Worm (Caenorhabditis elegans) whole organism, L3 larva: ENCODE measurements around the gene ssp-10.
A peak's percentile ranks its signal among the peaks of the same experiment; 100 is the strongest.

Experiments used
- R02D3.7 ChIP-seq: fragments of 150-350 bp; optimal IDR thresholded peaks from 2 replicates; lab custom pipeline; 2014; ENCODE audit warnings: missing biosample characterization, missing genetic modification characterization
- ceh-82 ChIP-seq: fragments of 150-350 bp; optimal IDR thresholded peaks from 2 replicates; lab custom pipeline; 2014; ENCODE audit warnings: missing biosample characterization, missing genetic modification characterization
- elt-2 ChIP-seq: sonication (generic microtip); optimal IDR thresholded peaks from 2 replicates; lab custom pipeline; 2016; ENCODE audit warnings: missing genetic modification reagents, mild to moderate bottlenecking, missing genetic modification characterization, missing compliant biosample characterization
- lin-15B ChIP-seq: fragments of 150-350 bp; optimal IDR thresholded peaks from 2 replicates; lab custom pipeline; 2014; ENCODE audit warnings: missing biosample characterization, missing genetic modification characterization
- nhr-12 ChIP-seq: fragments of 150-350 bp; optimal IDR thresholded peaks from 2 replicates; lab custom pipeline; 2014; ENCODE audit warnings: missing biosample characterization, missing genetic modification characterization
- nhr-237 ChIP-seq: fragments of 150-350 bp; optimal IDR thresholded peaks from 2 replicates; lab custom pipeline; 2014; ENCODE audit warnings: missing biosample characterization, missing genetic modification characterization
- nhr-67 ChIP-seq: fragments of 150-350 bp; optimal IDR thresholded peaks from 2 replicates; lab custom pipeline; 2014; ENCODE audit warnings: missing biosample characterization, missing genetic modification characterization
- nhr-77 ChIP-seq: fragments of 150-350 bp; optimal IDR thresholded peaks from 2 replicates; lab custom pipeline; 2014; ENCODE audit warnings: missing biosample characterization, missing genetic modification characterization
- pha-4 ChIP-seq: fragments of 150-350 bp; optimal IDR thresholded peaks from 2 replicates; lab custom pipeline; 2014; ENCODE audit warnings: missing biosample characterization, missing genetic modification reagents, missing genetic modification characterization

- peak; percentile 85 for TF ChIP-seq elt-2
- TF ChIP-seq nhr-67 (tag; lab: Kevin White, UChicago), result no peak
- no peak for TF ChIP-seq R02D3.7 (tag; lab: Kevin White, UChicago)
- TF ChIP-seq pha-4 (tag; lab: Kevin White, UChicago), result no peak
- TF ChIP-seq nhr-237 (tag; lab: Kevin White, UChicago), result no peak
- TF ChIP-seq nhr-77 (tag; lab: Kevin White, UChicago), result no peak
- TF ChIP-seq lin-15B (tag; lab: Kevin White, UChicago), result peak; percentile 62
- TF ChIP-seq nhr-12, result no peak
- no peak for TF ChIP-seq ceh-82
Observed at ce11 chrIV:9825196-9825744, 25.6 kb downstream of the ssp-10 start, which contains the start of gene mtr-4.
